Fruit fly (Drosophila melanogaster) whole organism, embryonic: Measurements from ENCODE around the gene CG16719.

Source experiments
- Atf3 ChIP-seq: fragments of 200-800 bp; sonication (Bioruptor generic); optimal IDR thresholded peaks from 3 replicates; lab custom pipeline; 2016; ENCODE audit warnings: missing biosample characterization, missing genetic modification characterization
- CG11723 ChIP-seq: fragments of 200-800 bp; sonication (Bioruptor generic); optimal IDR thresholded peaks from 2 replicates; lab custom pipeline; 2017; ENCODE audit warnings: missing biosample characterization, mild to moderate bottlenecking, missing genetic modification characterization
- CG12155 ChIP-seq: fragments of 200-800 bp; sonication (Bioruptor generic); optimal IDR thresholded peaks from 3 replicates; lab custom pipeline; 2016; ENCODE audit warnings: missing biosample characterization, missing genetic modification characterization
- CG12659 ChIP-seq: fragments of 200-800 bp; sonication (Bioruptor generic); optimal IDR thresholded peaks from 3 replicates; lab custom pipeline; 2017; ENCODE audit warnings: mild to moderate bottlenecking, missing biosample characterization, missing genetic modification reagents, missing genetic modification characterization
- CG13775 ChIP-seq: fragments of 200-800 bp; sonication (Bioruptor generic); optimal IDR thresholded peaks from 3 replicates; lab custom pipeline; 2017; ENCODE audit warnings: missing biosample characterization, mild to moderate bottlenecking, missing genetic modification characterization
- CG15269 ChIP-seq: fragments of 200-800 bp; sonication (Bioruptor generic); optimal IDR thresholded peaks from 2 replicates; lab custom pipeline; 2018; ENCODE audit warnings: missing biosample characterization, mild to moderate bottlenecking, missing genetic modification characterization, moderate library complexity
- CG16813 ChIP-seq: fragments of 200-800 bp; sonication (Bioruptor generic); IDR thresholded peaks from 3 replicates; pipeline ENCODE4 v1.3.6; 2022; ENCODE audit warnings: missing biosample characterization, missing genetic modification characterization; ENCODE audit not compliant: partially characterized antibody
- CG2202 ChIP-seq: fragments of 200-800 bp; sonication (Bioruptor generic); optimal IDR thresholded peaks from 2 replicates; lab custom pipeline; 2018; ENCODE audit warnings: missing biosample characterization, mild to moderate bottlenecking, missing genetic modification characterization
- CG31224 ChIP-seq: fragments of 200-800 bp; sonication (Bioruptor generic); IDR thresholded peaks from 2 replicates; pipeline ENCODE4 v1.3.6; 2022; ENCODE audit warnings: missing biosample characterization, missing genetic modification characterization
- CG32532 ChIP-seq: fragments of 200-800 bp; sonication (Bioruptor generic); IDR thresholded peaks from 2 replicates; pipeline ENCODE4 v1.3.6; 2022; ENCODE audit warnings: missing biosample characterization, missing genetic modification characterization
- CG3995 ChIP-seq: fragments of 200-800 bp; sonication (Bioruptor generic); optimal IDR thresholded peaks from 3 replicates; lab custom pipeline; 2016; ENCODE audit warnings: missing biosample characterization, missing genetic modification characterization
- CG43689 ChIP-seq: fragments of 200-800 bp; sonication (Bioruptor generic); IDR thresholded peaks from 2 replicates; pipeline ENCODE4 v1.3.6; 2022; ENCODE audit warnings: missing biosample characterization, missing genetic modification characterization
- CG4424 ChIP-seq: fragments of 200-800 bp; sonication (Bioruptor generic); optimal IDR thresholded peaks from 3 replicates; lab custom pipeline; 2016; ENCODE audit warnings: missing biosample characterization, missing genetic modification characterization
- CG6689 ChIP-seq: fragments of 200-800 bp; sonication (Bioruptor generic); IDR thresholded peaks from 2 replicates; pipeline ENCODE4 v1.3.6; 2022; ENCODE audit warnings: missing biosample characterization, missing genetic modification characterization
- CG6854 ChIP-seq: fragments of 200-800 bp; sonication (Bioruptor generic); optimal IDR thresholded peaks from 3 replicates; lab custom pipeline; 2017; ENCODE audit warnings: missing biosample characterization, mild to moderate bottlenecking, missing genetic modification characterization
- CG7372 ChIP-seq: fragments of 200-800 bp; sonication (Bioruptor generic); IDR thresholded peaks from 2 replicates; pipeline ENCODE4 v1.3.6; 2022; ENCODE audit warnings: missing biosample characterization, missing genetic modification characterization
- CG7839 ChIP-seq: fragments of 200-800 bp; sonication (Bioruptor generic); optimal IDR thresholded peaks from 3 replicates; lab custom pipeline; 2018; ENCODE audit warnings: missing biosample characterization, mild to moderate bottlenecking, missing genetic modification characterization, moderate library complexity
- CG8765 ChIP-seq: fragments of 200-800 bp; sonication (Bioruptor generic); IDR thresholded peaks from 2 replicates; pipeline ENCODE4 v1.3.6; 2022; ENCODE audit warnings: missing biosample characterization, missing genetic modification characterization
- CG9817 ChIP-seq: fragments of 200-800 bp; sonication (Bioruptor generic); optimal IDR thresholded peaks from 2 replicates; lab custom pipeline; 2018; ENCODE audit warnings: missing biosample characterization, mild to moderate bottlenecking, missing genetic modification characterization, moderate library complexity
- CrebB ChIP-seq: fragments of 200-800 bp; sonication (Bioruptor generic); optimal IDR thresholded peaks from 3 replicates; lab custom pipeline; 2018; ENCODE audit warnings: missing biosample characterization, mild to moderate bottlenecking, missing genetic modification characterization
- Dek ChIP-seq: fragments of 200-800 bp; sonication (Bioruptor generic); optimal IDR thresholded peaks from 3 replicates; lab custom pipeline; 2019; ENCODE audit warnings: missing biosample characterization, mild to moderate bottlenecking, missing genetic modification characterization, moderate library complexity
- Elba2 ChIP-seq: fragments of 200-800 bp; sonication (Bioruptor generic); optimal IDR thresholded peaks from 3 replicates; lab custom pipeline; 2016; ENCODE audit warnings: missing biosample characterization, missing genetic modification characterization
- HLH4C ChIP-seq: fragments of 200-800 bp; sonication (Bioruptor generic); IDR thresholded peaks from 3 replicates; pipeline ENCODE4 v1.3.6; 2022; ENCODE audit warnings: missing biosample characterization, missing genetic modification characterization; ENCODE audit not compliant: partially characterized antibody
- Hr51 ChIP-seq, 2 experiments: fragments of 200-800 bp; sonication (Bioruptor generic); optimal IDR thresholded peaks; 2 replicates in 1 of 2; 3 replicates in 1 of 2; lab custom pipeline; 2016 to 2018; ENCODE audit warnings: missing biosample characterization in 2 of 2, missing genetic modification characterization in 2 of 2, mild to moderate bottlenecking in 1 of 2, moderate library complexity in 1 of 2
- Lhr ChIP-seq: fragments of 200-800 bp; sonication (Bioruptor generic); optimal IDR thresholded peaks from 3 replicates; lab custom pipeline; 2017; ENCODE audit warnings: mild to moderate bottlenecking, missing biosample characterization, missing genetic modification reagents, missing genetic modification characterization
- NC2β ChIP-seq: fragments of 200-800 bp; sonication (Bioruptor generic); optimal IDR thresholded peaks from 2 replicates; lab custom pipeline; 2016; ENCODE audit warnings: missing biosample characterization, missing genetic modification characterization
- Nf-YB ChIP-seq: fragments of 200-800 bp; sonication (Bioruptor generic); optimal IDR thresholded peaks from 3 replicates; lab custom pipeline; 2019; ENCODE audit warnings: missing biosample characterization, mild to moderate bottlenecking, missing genetic modification characterization, moderate library complexity
- Poxn ChIP-seq: fragments of 200-800 bp; sonication (Bioruptor generic); IDR thresholded peaks from 2 replicates; pipeline ENCODE4 v1.3.6; 2022; ENCODE audit warnings: missing biosample characterization, missing genetic modification characterization
- Spps ChIP-seq: fragments of 200-800 bp; sonication (Bioruptor generic); optimal IDR thresholded peaks from 2 replicates; lab custom pipeline; 2018; ENCODE audit warnings: missing biosample characterization, mild to moderate bottlenecking, missing genetic modification characterization
- ab ChIP-seq: fragments of 200-800 bp; sonication (Bioruptor generic); optimal IDR thresholded peaks from 2 replicates; lab custom pipeline; 2016; ENCODE audit warnings: missing biosample characterization, missing genetic modification characterization
- abd-A ChIP-seq: fragments of 200-800 bp; sonication (Bioruptor generic); optimal IDR thresholded peaks from 3 replicates; lab custom pipeline; 2019; ENCODE audit warnings: missing biosample characterization, mild to moderate bottlenecking, missing genetic modification characterization, moderate library complexity
- cwo ChIP-seq: fragments of 200-800 bp; sonication (Bioruptor generic); optimal IDR thresholded peaks from 3 replicates; lab custom pipeline; 2017; ENCODE audit warnings: missing biosample characterization, missing genetic modification characterization, mild to moderate bottlenecking, moderate library complexity, missing genetic modification reagents
- dan ChIP-seq: fragments of 200-800 bp; sonication (Bioruptor generic); IDR thresholded peaks from 2 replicates; pipeline ENCODE4 v1.3.6; 2022; ENCODE audit warnings: missing biosample characterization, missing genetic modification characterization
- ems ChIP-seq: fragments of 200-800 bp; sonication (Bioruptor generic); optimal IDR thresholded peaks from 3 replicates; lab custom pipeline; 2016; ENCODE audit warnings: missing biosample characterization, missing genetic modification characterization
- fd102C ChIP-seq: fragments of 200-800 bp; sonication (Bioruptor generic); optimal IDR thresholded peaks from 2 replicates; lab custom pipeline; 2018; ENCODE audit warnings: missing biosample characterization, mild to moderate bottlenecking, missing genetic modification characterization, moderate library complexity
- her ChIP-seq: fragments of 200-800 bp; sonication (Bioruptor generic); optimal IDR thresholded peaks from 2 replicates; lab custom pipeline; 2016; ENCODE audit warnings: missing biosample characterization, missing genetic modification characterization
- inv ChIP-seq: fragments of 200-800 bp; sonication (Bioruptor generic); IDR thresholded peaks from 2 replicates; pipeline ENCODE4 v1.3.6; 2022; ENCODE audit warnings: missing biosample characterization, missing genetic modification characterization; ENCODE audit not compliant: partially characterized antibody
- lmd ChIP-seq: fragments of 200-800 bp; sonication (Bioruptor generic); IDR thresholded peaks from 2 replicates; pipeline ENCODE4 v1.3.6; 2022; ENCODE audit warnings: missing biosample characterization, missing genetic modification characterization
- pfk ChIP-seq: fragments of 200-800 bp; sonication (Bioruptor generic); optimal IDR thresholded peaks from 2 replicates; lab custom pipeline; 2018; ENCODE audit warnings: missing biosample characterization, mild to moderate bottlenecking, missing genetic modification characterization, moderate library complexity
- ranshi ChIP-seq: fragments of 200-800 bp; sonication (Bioruptor generic); IDR thresholded peaks from 2 replicates; pipeline ENCODE4 v1.3.6; 2022; ENCODE audit warnings: missing biosample characterization, missing genetic modification characterization
- scrt ChIP-seq: fragments of 200-800 bp; sonication (Bioruptor generic); optimal IDR thresholded peaks from 2 replicates; lab custom pipeline; 2018; ENCODE audit warnings: missing biosample characterization, mild to moderate bottlenecking, missing genetic modification characterization, moderate library complexity
- shn ChIP-seq: fragments of 200-800 bp; sonication (Bioruptor generic); optimal IDR thresholded peaks from 3 replicates; lab custom pipeline; 2016; ENCODE audit warnings: missing biosample characterization, missing genetic modification characterization
- slbo ChIP-seq: fragments of 200-800 bp; sonication (Bioruptor generic); IDR thresholded peaks from 2 replicates; pipeline ENCODE4 v1.3.6; 2022; ENCODE audit warnings: missing biosample characterization, missing genetic modification characterization
- ttk ChIP-seq: fragments of 200-800 bp; sonication (Bioruptor generic); IDR thresholded peaks from 2 replicates; pipeline ENCODE4 v2.1.2; 2022; ENCODE audit warnings: missing biosample characterization, missing genetic modification characterization
- unpg ChIP-seq: fragments of 200-800 bp; sonication (Bioruptor generic); optimal IDR thresholded peaks from 3 replicates; lab custom pipeline; 2018; ENCODE audit warnings: missing biosample characterization, mild to moderate bottlenecking, missing genetic modification characterization, moderate library complexity
- wek ChIP-seq: fragments of 200-800 bp; sonication (Bioruptor generic); optimal IDR thresholded peaks from 3 replicates; lab custom pipeline; 2018; ENCODE audit warnings: missing biosample characterization, mild to moderate bottlenecking, missing genetic modification characterization, moderate library complexity
- wor ChIP-seq: fragments of 200-800 bp; sonication (Bioruptor generic); IDR thresholded peaks from 2 replicates; pipeline ENCODE4 v1.3.6; 2022; ENCODE audit warnings: missing biosample characterization, missing genetic modification characterization
- zen ChIP-seq: fragments of 200-800 bp; sonication (Bioruptor generic); optimal IDR thresholded peaks from 3 replicates; lab custom pipeline; 2018; ENCODE audit warnings: missing biosample characterization, mild to moderate bottlenecking, missing genetic modification characterization, moderate library complexity
- zf30C ChIP-seq: fragments of 200-800 bp; sonication (Bioruptor generic); optimal IDR thresholded peaks from 3 replicates; lab custom pipeline; 2018; ENCODE audit warnings: missing biosample characterization, mild to moderate bottlenecking, missing genetic modification characterization

The CG16719 gene

dm6 chr3L:9713828-9714536 lies 29.0 kb downstream of the CG16719 start, which contains the start of gene vsg (continued):
- TF ChIP-seq slbo (GFP tag; lab: Robert Waterston, UW) (peak; percentile 78), cwo (peak; percentile 48), ems (GFP tag; lab: Kevin White, UChicago) (peak; percentile 26), scrt (GFP tag; lab: Kevin White, UChicago) (peak; percentile 49), abd-A (tag; lab: Kevin White, UChicago) (no peak), CG7372 (GFP tag; lab: Robert Waterston, UW) (peak; percentile 58), her (GFP tag; lab: Kevin White, UChicago) (peak; percentile 45), dan (no peak), NC2β (no peak), CG12659 (GFP tag; lab: Kevin White, UChicago) (peak; percentile 91), Spps (tag; lab: Kevin White, UChicago) (no peak), CG11723 (GFP tag; lab: Kevin White, UChicago) (peak; percentile 42), CG2202 (tag; lab: Kevin White, UChicago) (peak; percentile 36), CG9817 (tag; lab: Kevin White, UChicago) (peak; percentile 83), Poxn (GFP tag; lab: Robert Waterston, UW) (no peak), shn (peak; percentile 40), inv (GFP tag; lab: Robert Waterston, UW) (peak; percentile 83), CG3995 (peak; percentile 48), unpg (GFP tag; lab: Kevin White, UChicago) (peak; percentile 76), CG15269 (peak; percentile 86), CG6689 (GFP tag; lab: Robert Waterston, UW) (peak; percentile 85), Lhr (GFP tag; lab: Kevin White, UChicago) (peak; percentile 42), HLH4C (peak; percentile 80), CG8765 (GFP tag; lab: Robert Waterston, UW) (peak; percentile 9; the same call in 1 of the 2 replicates), Nf-YB (GFP tag; lab: Kevin White, UChicago) (peak; percentile 72), CG16813 (GFP tag; lab: Robert Waterston, UW) (peak; percentile 86), wor (peak; percentile 50; the same call in 1 of the 2 replicates), pfk (GFP tag; lab: Kevin White, UChicago) (no peak), Hr51 (GFP tag; optimal IDR thresholded peaks at IDR 0.05; lab: Kevin White, UChicago) (peak in 1 of 2 experiments; percentile 87), fd102C (no peak), zf30C (GFP tag; lab: Kevin White, UChicago) (peak; percentile 13), lmd (GFP tag; lab: Robert Waterston, UW) (peak; percentile 74), zen (tag; lab: Kevin White, UChicago) (peak; percentile 58), wek (GFP tag; lab: Kevin White, UChicago) (peak; percentile 90), CrebB (peak; percentile 6), CG4424 (GFP tag; lab: Kevin White, UChicago) (peak; percentile 73), CG32532 (GFP tag; lab: Robert Waterston, UW) (peak; percentile 79), CG43689 (GFP tag; lab: Robert Waterston, UW) (no peak), CG12155 (GFP tag; lab: Kevin White, UChicago) (peak; percentile 85), CG6854 (GFP tag; lab: Kevin White, UChicago) (no peak), Dek (tag; lab: Kevin White, UChicago) (peak; percentile 81), CG7839 (tag; lab: Kevin White, UChicago) (peak; percentile 88), Atf3 (GFP tag; lab: Kevin White, UChicago) (peak; percentile 25), Elba2 (GFP tag; lab: Kevin White, UChicago) (peak; percentile 5), CG13775 (peak; percentile 91), ab (no peak), ranshi (GFP tag; lab: Robert Waterston, UW) (no peak; the same call in none of the 2 replicates), CG31224 (GFP tag; lab: Robert Waterston, UW) (no peak; the same call in 1 of the 2 replicates), ttk (GFP tag; lab: Robert Waterston, UW) (peak; percentile 66)
